Worm (Caenorhabditis elegans): ENCODE measurements around the gene C27A7.5.

DNA sequence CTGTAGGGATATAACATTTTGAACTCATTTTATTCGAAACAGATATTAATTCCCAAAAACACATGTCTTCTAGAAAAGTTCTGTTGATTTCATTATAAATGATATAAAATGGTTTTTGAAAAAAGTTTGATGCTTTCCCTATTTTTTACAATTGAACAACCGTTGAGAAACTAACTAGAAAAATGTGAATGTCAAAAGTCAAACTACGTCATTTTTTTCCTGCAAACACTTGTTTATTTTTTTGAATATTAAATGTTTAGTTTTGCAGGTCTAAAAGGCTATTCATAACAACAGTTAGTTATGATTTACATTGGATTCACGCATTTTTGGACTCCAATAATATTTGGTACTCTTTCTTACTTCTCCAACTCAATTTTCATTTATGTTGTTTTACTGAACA is 786 bp upstream of the C27A7.5 start, which contains the start of gene srj-4:
- no peak for TF ChIP-seq ceh-19 (GFP tag; optimal IDR thresholded peaks at IDR 0.05)
- TF ChIP-seq ceh-30 (tag; optimal IDR thresholded peaks at IDR 0.05) = no peak
